Worm (Caenorhabditis elegans) whole organism, mixed stage, embryonic: ENCODE results near the gene clc-12.

ENCODE experiments used
- M03D4.4 ChIP-seq: sonication (generic microtip); optimal IDR thresholded peaks from 2 replicates; lab custom pipeline; 2017; ENCODE audit warnings: mild to moderate bottlenecking, missing genetic modification characterization, missing compliant biosample characterization
- bed-3 ChIP-seq: fragments of 200-800 bp; sonication (Bioruptor generic); optimal IDR thresholded peaks from 3 replicates; lab custom pipeline; 2018; ENCODE audit warnings: mild to moderate bottlenecking, missing genetic modification characterization, moderate library complexity, missing compliant biosample characterization
- blmp-1 ChIP-seq: fragments of 150-350 bp; optimal IDR thresholded peaks from 2 replicates; lab custom pipeline; 2014; ENCODE audit warnings: missing biosample characterization, missing genetic modification characterization
- ceh-39 ChIP-seq: fragments of 150-350 bp; optimal IDR thresholded peaks from 2 replicates; lab custom pipeline; 2014; ENCODE audit warnings: missing biosample characterization, missing genetic modification characterization
- ceh-43 ChIP-seq: fragments of 200-800 bp; sonication (Bioruptor generic); optimal IDR thresholded peaks from 2 replicates; lab custom pipeline; 2018; ENCODE audit warnings: mild to moderate bottlenecking, missing genetic modification characterization, moderate library complexity, missing compliant biosample characterization
- ceh-83 ChIP-seq: fragments of 200-800 bp; sonication (Bioruptor generic); optimal IDR thresholded peaks from 2 replicates; lab custom pipeline; 2018; ENCODE audit warnings: mild to moderate bottlenecking, missing genetic modification characterization, missing compliant biosample characterization
- ces-1 ChIP-seq: fragments of 150-350 bp; optimal IDR thresholded peaks from 2 replicates; lab custom pipeline; 2014; ENCODE audit warnings: missing biosample characterization, missing genetic modification reagents, missing genetic modification characterization
- cnd-1 ChIP-seq: fragments of 200-800 bp; sonication (Bioruptor generic); optimal IDR thresholded peaks from 2 replicates; lab custom pipeline; 2018; ENCODE audit warnings: mild to moderate bottlenecking, missing genetic modification characterization, missing compliant biosample characterization
- drap-1 ChIP-seq: fragments of 200-800 bp; sonication (Bioruptor generic); optimal IDR thresholded peaks from 3 replicates; lab custom pipeline; 2018; ENCODE audit warnings: mild to moderate bottlenecking, missing genetic modification characterization, missing compliant biosample characterization
- elt-1 ChIP-seq: sonication (generic microtip); optimal IDR thresholded peaks from 2 replicates; lab custom pipeline; 2017; ENCODE audit warnings: missing genetic modification characterization, mild to moderate bottlenecking, missing compliant biosample characterization, antibody characterized with exemption, moderate library complexity, borderline replicate concordance; ENCODE audit not compliant: insufficient read depth
- elt-3 ChIP-seq: fragments of 150-350 bp; optimal IDR thresholded peaks from 2 replicates; lab custom pipeline; 2014; ENCODE audit warnings: missing biosample characterization, missing genetic modification characterization
- flh-1 ChIP-seq: fragments of 200-800 bp; sonication (Bioruptor generic); optimal IDR thresholded peaks from 2 replicates; lab custom pipeline; 2018; ENCODE audit warnings: mild to moderate bottlenecking, missing genetic modification characterization, moderate library complexity, missing compliant biosample characterization
- ham-2 ChIP-seq: fragments of 200-800 bp; sonication (Bioruptor generic); optimal IDR thresholded peaks from 2 replicates; lab custom pipeline; 2018; ENCODE audit warnings: mild to moderate bottlenecking, missing genetic modification characterization, missing compliant biosample characterization
- lin-13 ChIP-seq: fragments of 150-350 bp; optimal IDR thresholded peaks from 2 replicates; lab custom pipeline; 2014; ENCODE audit warnings: missing biosample characterization, missing genetic modification characterization
- lsy-2 ChIP-seq: fragments of 150-350 bp; optimal IDR thresholded peaks from 2 replicates; lab custom pipeline; 2014; ENCODE audit warnings: missing biosample characterization, missing genetic modification characterization
- mab-5 ChIP-seq: fragments of 150-350 bp; optimal IDR thresholded peaks from 2 replicates; lab custom pipeline; 2014; ENCODE audit warnings: missing biosample characterization, missing genetic modification characterization
- mep-1 ChIP-seq: fragments of 150-350 bp; optimal IDR thresholded peaks from 2 replicates; lab custom pipeline; 2017; ENCODE audit warnings: missing biosample characterization, missing genetic modification reagents, missing genetic modification characterization, inconsistent platforms
- mls-2 ChIP-seq: sonication (generic microtip); optimal IDR thresholded peaks from 2 replicates; lab custom pipeline; 2016; ENCODE audit warnings: mild to moderate bottlenecking, missing genetic modification characterization, moderate library complexity, missing compliant biosample characterization
- nhr-2 ChIP-seq: fragments of 150-350 bp; optimal IDR thresholded peaks from 2 replicates; lab custom pipeline; 2014; ENCODE audit warnings: missing biosample characterization, missing genetic modification characterization
- nhr-237 ChIP-seq: fragments of 150-350 bp; optimal IDR thresholded peaks from 2 replicates; lab custom pipeline; 2014; ENCODE audit warnings: missing biosample characterization, missing genetic modification characterization
- nhr-28 ChIP-seq: fragments of 150-350 bp; optimal IDR thresholded peaks from 2 replicates; lab custom pipeline; 2014; ENCODE audit warnings: missing biosample characterization, missing genetic modification characterization
- pha-4 ChIP-seq: fragments of 150-350 bp; optimal IDR thresholded peaks from 2 replicates; lab custom pipeline; 2018; ENCODE audit warnings: missing biosample characterization, missing genetic modification reagents, missing genetic modification characterization
- sem-2 ChIP-seq: fragments of 200-800 bp; sonication (Bioruptor generic); optimal IDR thresholded peaks from 2 replicates; lab custom pipeline; 2018; ENCODE audit warnings: mild to moderate bottlenecking, missing genetic modification characterization, missing compliant biosample characterization
- sptf-1 ChIP-seq: sonication (generic microtip); optimal IDR thresholded peaks from 2 replicates; lab custom pipeline; 2017; ENCODE audit warnings: mild to moderate bottlenecking, missing genetic modification characterization, moderate library complexity, missing compliant biosample characterization
- unc-120 ChIP-seq: sonication (generic microtip); optimal IDR thresholded peaks from 2 replicates; lab custom pipeline; 2017; ENCODE audit warnings: missing genetic modification characterization, missing compliant biosample characterization; ENCODE audit not compliant: poor library complexity, severe bottlenecking
- unc-39 ChIP-seq: fragments of 150-350 bp; optimal IDR thresholded peaks from 2 replicates; lab custom pipeline; 2014; ENCODE audit warnings: missing biosample characterization, missing genetic modification characterization
- unc-62 ChIP-seq: fragments of 150-350 bp; optimal IDR thresholded peaks from 2 replicates; lab custom pipeline; 2014; ENCODE audit warnings: missing biosample characterization, missing genetic modification reagents, missing genetic modification characterization
- zip-8 ChIP-seq: fragments of 150-350 bp; optimal IDR thresholded peaks from 2 replicates; lab custom pipeline; 2014; ENCODE audit warnings: missing biosample characterization, missing genetic modification characterization
- ztf-11 ChIP-seq: fragments of 150-350 bp; optimal IDR thresholded peaks from 2 replicates; lab custom pipeline; 2014; ENCODE audit warnings: missing biosample characterization, missing genetic modification characterization

Gene clc-12

DNA sequence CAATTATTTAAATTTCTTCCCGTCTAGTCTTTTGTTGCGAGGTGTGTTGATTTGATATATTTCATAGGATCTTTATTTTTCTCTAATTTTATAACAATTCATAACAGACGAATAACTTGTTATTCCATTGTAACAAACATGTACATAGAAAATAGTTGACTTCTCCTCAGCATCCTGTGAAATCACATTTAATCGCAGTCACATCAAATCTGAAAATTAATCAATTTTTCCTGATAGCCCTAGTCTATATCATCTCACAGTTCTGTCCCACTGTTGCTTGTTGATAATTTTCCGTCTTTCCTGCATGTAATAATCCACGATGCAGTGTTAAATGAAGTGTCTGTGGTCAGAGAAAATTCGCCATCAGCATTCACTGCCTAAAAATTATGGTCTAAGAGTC, 21.4 kb downstream of the clc-12 start:
- no peak for TF ChIP-seq nhr-2 (tag; lab: Kevin White, UChicago)
- no peak for TF ChIP-seq pha-4 (tag; lab: Kevin White, UChicago)
- TF ChIP-seq flh-1 (GFP tag; lab: Kevin White, UChicago), result no peak
- no peak for TF ChIP-seq lin-13 (tag; lab: Kevin White, UChicago)
- TF ChIP-seq elt-3 (tag; lab: Kevin White, UChicago), result no peak
- TF ChIP-seq drap-1 (GFP tag; lab: Kevin White, UChicago), result no peak
- TF ChIP-seq ces-1 (GFP tag; lab: Kevin White, UChicago), result no peak
- no peak for TF ChIP-seq ceh-39 (tag; lab: Kevin White, UChicago)
- TF ChIP-seq ztf-11 (tag; lab: Kevin White, UChicago), result no peak
- TF ChIP-seq ceh-83 (GFP tag; lab: Kevin White, UChicago), result no peak
- TF ChIP-seq lsy-2, result no peak
- TF ChIP-seq ceh-43 (GFP tag; lab: Kevin White, UChicago), result no peak

ce11 chrV:16987035-16987434, 22.2 kb downstream of the clc-12 start, which contains the start of gene Y102A5C.40:
TSS of gene Y102A5C.40 (minus strand) at chrV:16987135.
- TF ChIP-seq mab-5 (tag; lab: Kevin White, UChicago), result no peak
- no peak for TF ChIP-seq nhr-28 (tag; lab: Kevin White, UChicago)
- no peak for TF ChIP-seq lin-13 (tag; lab: Kevin White, UChicago)
- TF ChIP-seq zip-8 (tag; lab: Kevin White, UChicago), result no peak
- TF ChIP-seq sptf-1 (tag; lab: Kevin White, UChicago), result no peak
- no peak for TF ChIP-seq ham-2 (GFP tag; lab: Kevin White, UChicago)
- no peak for TF ChIP-seq unc-39 (tag; lab: Kevin White, UChicago)
- no peak for TF ChIP-seq sem-2 (GFP tag; lab: Kevin White, UChicago)
- TF ChIP-seq ceh-43 (GFP tag; lab: Kevin White, UChicago), result no peak
- TF ChIP-seq bed-3 (GFP tag; lab: Kevin White, UChicago), result no peak
- no peak for TF ChIP-seq elt-1 (tag; lab: Kevin White, UChicago)
- TF ChIP-seq blmp-1 (tag; lab: Kevin White, UChicago), result no peak
- TF ChIP-seq, all 35 proteins: peak for 0

- TF ChIP-seq mab-5 (tag; lab: Kevin White, UChicago) (no peak), mls-2 (tag; lab: Kevin White, UChicago) (no peak)
Observed at ce11 chrV:16980368-16980767, 28.8 kb downstream of the clc-12 start, which contains the start of gene srz-54. TSS of gene srz-54 (plus strand) at chrV:16980668.

ce11 chrV:16974919-16975318, 34.3 kb downstream of the clc-12 start, which contains the start of gene srx-54:
TSS of gene srx-54 (plus strand) at chrV:16975219.
- no peak for TF ChIP-seq sem-2 (GFP tag; lab: Kevin White, UChicago)
- no peak for TF ChIP-seq cnd-1 (tag; lab: Kevin White, UChicago)
- TF ChIP-seq pha-4 (tag; lab: Kevin White, UChicago), result no peak
- no peak for TF ChIP-seq lin-13 (tag; lab: Kevin White, UChicago)
- no peak for TF ChIP-seq sptf-1 (tag; lab: Kevin White, UChicago)
- no peak for TF ChIP-seq unc-120 (tag; lab: Kevin White, UChicago)
- TF ChIP-seq blmp-1 (tag; lab: Kevin White, UChicago), result no peak

DNA sequence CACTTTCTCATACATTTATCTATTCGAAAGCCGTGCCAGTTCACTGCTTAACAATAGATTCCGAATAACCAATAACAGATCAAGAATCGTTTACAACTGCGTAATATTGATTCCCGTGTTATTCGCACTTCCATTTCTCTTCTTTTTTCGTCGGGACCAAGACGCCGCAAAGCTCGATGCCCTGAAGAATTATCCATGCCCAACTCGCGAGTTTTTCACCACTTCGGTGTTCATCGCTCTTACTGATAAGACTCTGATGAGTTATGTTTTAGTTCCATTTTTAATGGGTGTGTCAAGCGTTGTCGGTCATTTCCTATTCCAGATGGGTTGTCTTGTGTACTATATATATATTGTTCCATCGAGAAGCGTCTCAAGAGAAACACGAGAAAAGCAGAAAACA, 35.9 kb downstream of the clc-12 start:
- no peak for TF ChIP-seq M03D4.4 (tag; lab: Kevin White, UChicago)
- TF ChIP-seq pha-4 (tag; lab: Kevin White, UChicago), result no peak
- no peak for TF ChIP-seq sptf-1 (tag; lab: Kevin White, UChicago)
- no peak for TF ChIP-seq nhr-237 (tag; lab: Kevin White, UChicago)
- TF ChIP-seq ztf-11 (tag; lab: Kevin White, UChicago), result no peak
- no peak for TF ChIP-seq ceh-43 (GFP tag; lab: Kevin White, UChicago)
- no peak for TF ChIP-seq ceh-83 (GFP tag; lab: Kevin White, UChicago)
- no peak for TF ChIP-seq elt-3 (tag; lab: Kevin White, UChicago)
- TF ChIP-seq mep-1 (tag; lab: Kevin White, UChicago), result no peak
- no peak for TF ChIP-seq mls-2 (tag; lab: Kevin White, UChicago)
- TF ChIP-seq mab-5 (tag; lab: Kevin White, UChicago), result no peak
- no peak for TF ChIP-seq unc-62 (GFP tag; lab: Kevin White, UChicago)
- TF ChIP-seq lsy-2, result no peak
